Fruit fly (Drosophila melanogaster) whole organism: Measurements from ENCODE around the gene betaTub85D.

ENCODE experiments used
- EcR ChIP-seq, 2 experiments: fragments of >200 bp; optimal IDR thresholded peaks; 2 replicates each; lab custom pipeline; 2017; ENCODE audit warnings: missing biosample characterization in 2 of 2, missing genetic modification characterization in 2 of 2, missing genetic modification reagents in 2 of 2
- pan ChIP-seq: fragments of >200 bp; optimal IDR thresholded peaks from 2 replicates; lab custom pipeline; 2017
- usp ChIP-seq: fragments of >200 bp; optimal IDR thresholded peaks from 2 replicates; lab custom pipeline; 2017; ENCODE audit warnings: missing biosample characterization, missing genetic modification characterization, mixed read lengths

dm6 chr3R:9435898-9436297 lies 25.8 kb upstream of the betaTub85D start:
- TF ChIP-seq EcR (GFP tag; optimal IDR thresholded peaks at IDR 0.05; lab: Kevin White, UChicago) (no peak), pan (no peak), usp (GFP tag; lab: Kevin White, UChicago) (no peak)
